Worm (Caenorhabditis elegans): ENCODE data around the gene scl-15.

DNA sequence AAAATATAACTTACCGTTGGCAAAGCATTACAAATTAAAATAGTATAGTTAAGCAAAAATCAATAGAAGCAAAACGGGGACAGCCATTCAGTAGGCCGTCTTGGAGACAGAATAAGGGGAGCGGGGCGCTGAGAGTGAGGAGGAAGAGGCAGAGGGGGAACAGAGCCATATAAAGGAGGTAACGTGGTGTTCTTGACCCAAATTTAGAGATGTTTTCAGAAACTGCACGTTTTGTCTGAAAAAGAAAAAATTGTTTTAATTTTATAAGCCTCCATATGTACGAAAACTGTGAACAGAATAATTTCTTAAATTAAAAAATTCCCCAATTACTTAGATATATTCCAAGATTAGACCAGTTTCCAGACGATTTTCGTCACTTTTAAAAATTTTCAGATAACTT is 29.0 kb upstream of the scl-15 start, which contains the start of gene F39E9.6:
- TF ChIP-seq zag-1 (tag; optimal IDR thresholded peaks at IDR 0.05), result no peak
- no peak for TF ChIP-seq nhr-12 (tag; optimal IDR thresholded peaks at IDR 0.05)
- no peak for TF ChIP-seq mab-5 (tag; optimal IDR thresholded peaks at IDR 0.05)
- no peak for TF ChIP-seq ceh-82 (tag; optimal IDR thresholded peaks at IDR 0.05)
